Worm (Caenorhabditis elegans) whole organism, L2 larva: ENCODE data around the gene fip-3.
A peak's percentile ranks its signal among the peaks of the same experiment; 100 is the strongest.

Source experiments
- F13H6.1 ChIP-seq: sonication (generic microtip); optimal IDR thresholded peaks from 2 replicates; lab custom pipeline; 2016; ENCODE audit warnings: missing genetic modification characterization, missing compliant biosample characterization
- Y55F3AM.14 ChIP-seq: fragments of 200-800 bp; sonication (Bioruptor generic); optimal IDR thresholded peaks from 2 replicates; lab custom pipeline; 2018; ENCODE audit warnings: mild to moderate bottlenecking, missing genetic modification characterization, missing compliant biosample characterization
- alr-1 ChIP-seq: fragments of 150-350 bp; optimal IDR thresholded peaks from 2 replicates; lab custom pipeline; 2014; ENCODE audit warnings: missing biosample characterization, missing genetic modification characterization
- ama-1 ChIP-seq: fragments of 150-350 bp; optimal IDR thresholded peaks from 2 replicates; lab custom pipeline; 2018; ENCODE audit warnings: inconsistent platforms
- ceh-16 ChIP-seq: fragments of 150-350 bp; optimal IDR thresholded peaks from 2 replicates; lab custom pipeline; 2014; ENCODE audit warnings: missing biosample characterization, missing genetic modification characterization
- elt-1 ChIP-seq: fragments of 150-350 bp; optimal IDR thresholded peaks from 2 replicates; lab custom pipeline; 2014; ENCODE audit warnings: missing biosample characterization, missing genetic modification characterization
- lin-39 ChIP-seq: fragments of 150-350 bp; optimal IDR thresholded peaks from 2 replicates; lab custom pipeline; 2014; ENCODE audit warnings: missing biosample characterization, missing genetic modification reagents, missing genetic modification characterization
- mdl-1 ChIP-seq, 2 experiments: fragments of 150-350 bp in 1 of 2; sonication (generic microtip) in 1 of 2; optimal IDR thresholded peaks; 2 replicates each; lab custom pipeline; 2017; ENCODE audit warnings: missing biosample characterization in 2 of 2, missing genetic modification characterization in 2 of 2
- nhr-10 ChIP-seq: sonication (generic microtip); optimal IDR thresholded peaks from 2 replicates; lab custom pipeline; 2017; ENCODE audit warnings: missing biosample characterization, missing genetic modification characterization
- nhr-11 ChIP-seq: fragments of 150-350 bp; optimal IDR thresholded peaks from 2 replicates; lab custom pipeline; 2014; ENCODE audit warnings: missing biosample characterization, missing genetic modification characterization
- sma-3 ChIP-seq: sonication (generic microtip); optimal IDR thresholded peaks from 2 replicates; lab custom pipeline; 2016; ENCODE audit warnings: missing genetic modification reagents, missing genetic modification characterization, missing compliant biosample characterization
- unc-39 ChIP-seq: fragments of 150-350 bp; optimal IDR thresholded peaks from 2 replicates; lab custom pipeline; 2014; ENCODE audit warnings: missing biosample characterization, missing genetic modification characterization

DNA sequence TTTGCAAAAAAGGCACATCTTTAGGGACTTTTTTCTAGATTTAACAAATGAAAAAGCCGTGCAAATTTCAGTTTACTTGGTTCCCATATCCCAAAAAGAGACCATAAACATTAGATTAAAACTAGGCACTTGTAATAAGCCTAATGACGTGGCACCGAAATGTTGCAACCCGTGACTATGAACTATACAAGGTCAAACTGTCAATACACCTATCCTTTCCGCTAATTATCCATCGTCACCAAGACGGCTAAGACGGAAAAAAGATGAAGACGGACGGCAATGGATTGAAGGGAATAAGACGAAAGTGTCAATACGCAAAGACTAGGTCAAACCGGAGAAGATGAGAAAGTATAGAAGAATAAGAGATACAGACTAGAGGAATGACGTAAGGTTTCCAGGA is 9.7 kb upstream of the fip-3 start:
- TF ChIP-seq lin-39 (tag; lab: Kevin White, UChicago) (no peak), F13H6.1 (tag; lab: Kevin White, UChicago) (no peak), nhr-11 (tag; lab: Kevin White, UChicago) (no peak), elt-1 (tag; lab: Kevin White, UChicago) (no peak), ceh-16 (tag; lab: Kevin White, UChicago) (no peak), nhr-10 (tag; lab: Kevin White, UChicago) (no peak), alr-1 (no peak), sma-3 (peak; percentile 4), unc-39 (tag; lab: Kevin White, UChicago) (no peak), ama-1 (no peak), Y55F3AM.14 (GFP tag; lab: Kevin White, UChicago) (no peak), mdl-1 (tag; optimal IDR thresholded peaks at IDR 0.05; lab: Kevin White, UChicago) (no peak)
